Worm (Caenorhabditis elegans) whole organism, young adult: ENCODE results near the gene twk-45.

Experiments used
- F33H1.4 ChIP-seq: fragments of 200-800 bp; sonication (Bioruptor generic); IDR thresholded peaks from 2 replicates; pipeline ENCODE4 v1.3.6; 2022; ENCODE audit warnings: missing genetic modification reagents, missing genetic modification characterization, missing compliant biosample characterization
- T07F8.4 ChIP-seq: sonication (generic microtip); optimal IDR thresholded peaks from 2 replicates; lab custom pipeline; 2016; ENCODE audit warnings: mild to moderate bottlenecking, missing genetic modification characterization, moderate library complexity, missing compliant biosample characterization
- aptf-3 ChIP-seq: fragments of 200-800 bp; sonication (Bioruptor generic); IDR thresholded peaks from 2 replicates; pipeline ENCODE4 v1.3.6; 2022; ENCODE audit warnings: missing genetic modification characterization, missing compliant biosample characterization
- attf-5 ChIP-seq: fragments of 200-800 bp; sonication (Bioruptor generic); optimal IDR thresholded peaks from 2 replicates; lab custom pipeline; 2018; ENCODE audit warnings: mild to moderate bottlenecking, missing genetic modification characterization, missing compliant biosample characterization
- lsl-1 ChIP-seq: fragments of 200-800 bp; sonication (Bioruptor generic); optimal IDR thresholded peaks from 2 replicates; lab custom pipeline; 2018; ENCODE audit warnings: mild to moderate bottlenecking, missing genetic modification characterization, moderate library complexity, missing compliant biosample characterization
- nfya-1 ChIP-seq: sonication (generic microtip); optimal IDR thresholded peaks from 2 replicates; lab custom pipeline; 2017; ENCODE audit warnings: antibody characterized with exemption, missing compliant biosample characterization, missing genetic modification characterization, borderline replicate concordance; ENCODE audit not compliant: insufficient read depth
- nhr-80 ChIP-seq: sonication (generic microtip); optimal IDR thresholded peaks from 2 replicates; lab custom pipeline; 2016; ENCODE audit warnings: missing genetic modification characterization, missing compliant biosample characterization
- sptf-2 ChIP-seq: fragments of 200-800 bp; sonication (Bioruptor generic); optimal IDR thresholded peaks from 2 replicates; lab custom pipeline; 2018; ENCODE audit warnings: mild to moderate bottlenecking, missing genetic modification characterization, missing compliant biosample characterization

DNA sequence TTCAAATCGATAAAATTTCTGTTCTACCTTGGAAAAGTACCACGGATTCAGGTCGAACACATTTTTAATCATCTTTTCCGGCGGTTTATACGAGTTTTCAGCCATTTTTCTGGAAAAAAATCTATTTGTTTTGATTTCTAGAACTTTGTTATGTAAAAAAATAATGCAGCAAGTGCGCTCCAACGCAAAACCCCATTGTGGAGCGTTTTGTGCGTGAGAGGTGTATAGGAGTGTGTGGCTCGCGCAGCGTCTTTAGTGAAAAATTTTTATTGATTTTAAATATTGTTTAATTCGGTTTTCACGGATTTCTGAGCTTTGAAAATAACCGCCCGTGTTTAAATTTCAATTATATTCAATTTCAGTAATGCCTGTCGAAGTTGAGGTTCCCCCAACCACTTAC is 15.9 kb downstream of the twk-45 start, which contains the start of gene Y71H2AM.20:
- TF ChIP-seq nfya-1 (tag; lab: Kevin White, UChicago) (no peak), aptf-3 (GFP tag; lab: Robert Waterston, UW) (no peak), lsl-1 (GFP tag; lab: Kevin White, UChicago) (peak; percentile 92), T07F8.4 (peak; percentile 45), attf-5 (GFP tag; lab: Kevin White, UChicago) (peak; percentile 100), F33H1.4 (peak; percentile 85), sptf-2 (GFP tag; lab: Kevin White, UChicago) (no peak), nhr-80 (tag; lab: Kevin White, UChicago) (peak; percentile 86)
